Worm (Caenorhabditis elegans) whole organism, dauer: ENCODE results near the gene trmt-10C.2.

ENCODE experiments used
- unc-62 ChIP-seq: sonication (generic microtip); optimal IDR thresholded peaks from 2 replicates; lab custom pipeline; 2017; ENCODE audit warnings: missing biosample characterization, missing genetic modification reagents, missing genetic modification characterization

The trmt-10C.2 gene

DNA sequence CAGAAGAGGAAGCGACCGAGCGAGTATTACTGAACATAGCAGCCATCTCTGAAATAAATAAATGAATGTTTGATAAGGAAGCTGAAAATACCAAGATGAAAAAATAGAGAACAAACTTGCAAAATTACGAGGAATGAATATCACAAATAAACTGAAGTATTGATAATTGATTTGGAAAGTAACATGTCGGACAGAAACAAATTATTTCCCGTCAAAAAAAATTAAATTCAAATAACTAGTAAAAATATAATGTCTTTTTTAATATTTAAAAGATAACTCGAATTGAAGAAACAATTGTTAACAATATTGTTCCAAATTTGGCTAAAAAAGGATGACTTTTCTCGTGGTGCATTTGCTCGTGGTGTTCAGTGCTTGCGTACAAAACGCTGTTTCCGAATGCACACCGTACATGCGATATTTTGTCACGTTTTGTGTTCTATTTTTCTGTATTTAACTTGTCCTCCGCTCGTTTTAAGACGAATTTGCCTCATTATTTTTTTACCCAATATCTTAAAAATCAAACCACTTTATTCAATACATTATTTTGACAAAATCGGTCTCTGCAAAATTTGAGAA lies 4.1 kb upstream of the trmt-10C.2 start, which contains the start of gene rpn-13:
Gene rpn-13 (minus strand): TSS at position 51 of the 576 bp plus-strand sequence.
- TF ChIP-seq unc-62: no peak

DNA sequence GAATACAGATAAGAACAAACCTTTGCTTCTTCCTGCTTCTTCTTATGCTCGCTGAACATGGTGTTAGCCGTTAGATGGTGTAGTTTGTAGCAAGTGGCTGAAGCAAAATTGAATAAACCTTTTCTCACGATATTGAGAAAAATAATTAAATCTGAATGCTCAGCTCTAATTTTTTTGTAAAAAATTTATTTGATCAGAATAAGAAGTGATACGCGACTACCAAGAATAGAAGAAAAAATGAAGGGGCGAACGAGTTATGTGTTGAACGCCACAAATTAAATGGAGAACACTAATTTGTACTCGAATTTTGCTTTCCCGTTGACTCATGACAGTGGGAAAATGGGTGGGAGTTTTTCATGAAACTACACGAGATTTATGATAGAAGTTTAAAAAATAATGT lies 2.9 kb upstream of the trmt-10C.2 start, which contains the start of gene C56G2.9:
Gene C56G2.9 (minus strand): TSS at position 101 of the 400 bp plus-strand sequence.
- TF ChIP-seq unc-62: no peak

DNA sequence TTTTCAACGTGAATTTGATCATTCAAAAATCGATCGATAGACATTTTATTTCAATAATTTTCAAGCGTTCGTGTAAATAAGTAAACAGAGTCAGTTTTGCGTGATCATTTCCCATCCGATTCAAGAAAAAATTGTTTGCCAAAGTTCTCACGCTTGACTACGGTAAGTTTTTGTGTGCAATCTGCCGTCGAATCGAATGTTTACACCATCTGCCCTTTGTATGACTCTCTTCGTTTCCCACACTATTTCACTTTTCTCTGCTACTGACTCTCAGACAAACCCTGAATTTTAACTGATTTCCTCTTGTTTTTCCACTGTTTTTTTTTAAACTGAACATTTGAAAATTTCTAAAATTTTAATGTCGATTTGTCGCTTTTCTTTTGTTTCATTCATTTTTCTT lies 1.3 kb upstream of the trmt-10C.2 start:
- TF ChIP-seq unc-62: no peak

DNA sequence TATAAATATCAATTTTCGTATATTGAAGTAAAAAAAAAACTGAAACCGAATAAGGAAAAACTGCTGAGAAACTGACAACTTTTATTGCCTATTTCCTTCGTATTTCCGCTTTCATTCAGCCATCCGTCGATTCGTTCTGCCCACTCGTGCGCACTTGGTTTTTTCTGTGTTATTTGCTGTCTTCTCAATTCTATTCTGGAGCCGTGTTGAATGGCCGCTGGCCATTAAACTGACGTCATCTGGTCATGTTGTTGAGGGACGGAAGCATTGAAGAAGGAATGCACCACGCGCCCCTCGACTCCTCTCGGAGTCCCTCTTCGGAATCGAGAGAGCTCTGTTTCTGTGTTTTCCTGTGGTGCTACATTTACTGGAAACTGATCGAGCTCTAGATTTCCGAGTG lies 2.5 kb downstream of the trmt-10C.2 start:
- no peak for TF ChIP-seq unc-62

DNA sequence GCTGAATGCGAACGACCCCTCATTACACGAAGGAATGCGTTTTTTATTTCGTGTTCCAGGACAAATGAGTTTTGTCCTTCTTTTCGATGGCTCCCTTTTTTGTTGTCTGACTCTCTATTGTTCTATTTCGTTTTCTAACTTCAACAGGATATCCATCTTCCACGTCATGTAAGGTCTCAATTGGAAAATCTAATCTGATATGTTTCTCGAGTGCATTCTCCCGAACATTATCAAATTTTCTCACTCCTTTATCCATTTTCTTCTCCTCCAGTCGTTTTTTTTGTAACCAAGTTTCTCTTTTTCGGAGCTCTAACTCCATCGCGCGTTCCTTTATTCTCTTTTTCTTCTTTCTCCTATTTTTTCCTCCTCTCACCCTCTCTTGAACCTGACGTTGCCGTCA lies 4.3 kb downstream of the trmt-10C.2 start:
- TF ChIP-seq unc-62: no peak

DNA sequence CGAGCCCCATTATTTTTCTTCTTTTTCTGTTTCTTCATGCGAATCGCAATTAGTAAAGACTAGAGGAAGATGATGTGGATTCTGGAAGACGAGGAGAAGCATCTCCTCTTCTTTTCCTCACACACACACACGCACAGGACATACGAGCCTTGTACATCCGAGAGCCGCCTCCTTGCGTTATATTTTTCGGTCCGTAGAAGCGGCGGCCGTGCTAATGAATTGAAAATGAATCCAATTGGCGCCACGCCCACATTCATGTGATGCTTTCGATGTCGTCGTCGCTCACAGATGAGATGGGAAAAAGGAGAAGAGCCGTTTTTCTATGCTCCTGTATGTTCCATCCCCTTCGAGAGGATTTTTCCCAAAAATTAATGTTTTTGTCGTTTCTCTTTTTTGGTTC lies 5.4 kb downstream of the trmt-10C.2 start:
- no peak for TF ChIP-seq unc-62

DNA sequence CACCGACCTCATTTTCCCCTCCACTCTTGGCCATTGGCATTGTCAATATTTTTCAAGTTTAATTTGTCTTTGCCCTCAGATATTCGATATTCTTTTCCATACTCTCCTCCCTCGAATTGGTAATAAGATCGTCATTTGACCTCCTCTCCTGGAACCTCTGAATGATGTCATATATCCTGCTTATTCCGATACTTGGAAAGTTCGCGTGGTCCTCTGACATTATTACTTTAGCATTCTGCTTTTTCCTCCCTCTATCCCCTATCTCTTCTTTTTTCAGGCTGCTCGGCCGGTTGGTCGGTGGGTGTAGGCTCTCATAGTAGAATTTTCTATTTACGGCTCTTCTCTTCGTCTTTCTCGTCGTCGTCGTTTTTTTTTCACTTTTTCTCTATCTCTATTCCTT lies 6.4 kb downstream of the trmt-10C.2 start:
- no peak for TF ChIP-seq unc-62

DNA sequence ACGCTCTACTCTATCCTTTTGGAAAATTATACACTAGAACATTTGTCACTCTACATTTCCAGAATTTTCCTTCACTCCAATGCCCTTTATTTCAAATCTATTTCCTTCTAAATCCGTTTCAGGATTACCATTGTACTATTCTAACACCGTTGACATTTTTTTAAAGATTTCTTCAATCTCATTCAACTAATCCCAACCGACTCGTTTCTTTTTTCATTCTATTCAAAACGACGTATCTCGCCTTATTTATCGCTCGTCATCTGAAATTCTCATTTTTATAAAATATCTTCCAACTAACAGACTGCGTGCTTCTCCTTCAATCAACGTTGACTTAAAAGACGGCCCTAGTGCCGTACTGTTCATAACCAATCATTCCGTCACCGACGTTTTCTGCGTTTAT lies 7.0 kb downstream of the trmt-10C.2 start, which contains the start of gene akap-1:
Gene akap-1 (plus strand): TSS at position 301 of the 400 bp plus-strand sequence.
- TF ChIP-seq unc-62: no peak

DNA sequence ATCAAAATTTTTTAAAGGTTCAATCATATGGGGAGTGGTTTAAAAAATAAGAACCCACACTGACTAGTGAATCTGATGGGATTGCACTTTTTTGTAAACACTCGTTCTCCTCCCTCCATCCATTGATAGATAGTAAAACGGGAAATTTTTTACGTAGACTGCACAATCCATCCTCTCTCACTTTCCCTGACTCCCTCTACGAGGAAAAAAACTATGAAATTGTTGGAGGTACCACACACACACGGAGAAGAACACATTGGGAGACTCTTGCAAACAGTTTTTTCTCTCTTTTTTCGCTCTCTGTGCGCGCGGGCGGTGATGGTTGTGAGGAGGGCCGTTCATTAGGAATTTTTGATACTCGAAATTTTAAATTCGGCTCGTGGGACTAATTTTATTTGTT lies 9.3 kb downstream of the trmt-10C.2 start:
- TF ChIP-seq unc-62: no peak

DNA sequence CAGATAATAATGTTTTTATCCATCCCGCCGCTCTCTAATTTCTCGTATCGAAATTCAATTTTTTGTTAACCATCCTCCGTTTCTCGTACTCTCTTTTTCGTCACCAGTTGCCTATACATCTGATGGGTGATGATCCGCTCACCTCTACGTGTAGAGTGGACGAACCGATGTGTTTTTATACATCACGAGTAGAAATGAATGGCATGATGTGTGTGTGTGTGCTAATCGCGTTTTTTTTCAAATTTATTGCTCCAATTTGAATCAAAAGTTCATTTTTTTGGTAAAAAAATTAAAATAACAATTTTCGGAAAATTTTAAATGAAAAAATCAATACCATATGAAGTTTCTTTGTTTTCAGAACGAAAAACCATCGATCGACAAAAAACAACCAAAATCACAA lies 9.9 kb downstream of the trmt-10C.2 start:
- no peak for TF ChIP-seq unc-62

DNA sequence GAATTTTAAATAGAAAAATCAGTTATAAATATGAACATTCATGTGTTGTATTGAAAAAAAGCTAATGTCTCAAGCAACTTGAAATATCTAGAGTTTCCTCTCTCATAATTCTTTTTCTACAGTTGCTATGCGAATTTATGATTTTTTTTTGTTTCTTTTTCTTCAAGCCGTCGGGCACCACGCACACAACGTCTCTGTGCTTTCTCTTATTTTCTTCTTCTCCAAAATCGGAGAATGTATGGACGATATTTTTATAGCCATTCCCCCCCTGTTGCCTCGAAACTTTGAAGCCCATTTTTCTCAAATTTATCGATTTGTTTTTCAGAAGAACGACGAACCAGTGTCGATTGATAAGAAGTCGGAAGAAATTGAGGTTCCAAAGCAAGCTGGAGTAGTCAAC lies 10.7 kb downstream of the trmt-10C.2 start:
- TF ChIP-seq unc-62: no peak

DNA sequence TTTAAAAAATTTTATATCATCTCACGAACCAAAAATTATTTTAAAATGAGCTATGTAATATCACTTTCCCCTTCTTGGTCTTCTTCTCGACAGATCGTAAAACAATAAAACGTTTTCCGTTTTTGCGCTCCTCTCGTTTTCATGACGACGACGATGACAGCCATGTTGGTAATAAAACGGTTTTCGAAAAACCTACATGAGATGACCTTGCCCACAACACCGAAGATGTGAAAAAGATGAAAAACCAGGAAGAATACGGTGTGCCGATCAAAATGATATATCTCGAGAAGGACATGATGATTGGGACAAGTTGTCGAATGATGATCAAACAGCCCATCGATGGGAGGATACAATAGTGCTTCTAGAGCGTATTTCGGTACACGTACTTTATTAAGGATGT lies 12.6 kb downstream of the trmt-10C.2 start:
- TF ChIP-seq unc-62: no peak

DNA sequence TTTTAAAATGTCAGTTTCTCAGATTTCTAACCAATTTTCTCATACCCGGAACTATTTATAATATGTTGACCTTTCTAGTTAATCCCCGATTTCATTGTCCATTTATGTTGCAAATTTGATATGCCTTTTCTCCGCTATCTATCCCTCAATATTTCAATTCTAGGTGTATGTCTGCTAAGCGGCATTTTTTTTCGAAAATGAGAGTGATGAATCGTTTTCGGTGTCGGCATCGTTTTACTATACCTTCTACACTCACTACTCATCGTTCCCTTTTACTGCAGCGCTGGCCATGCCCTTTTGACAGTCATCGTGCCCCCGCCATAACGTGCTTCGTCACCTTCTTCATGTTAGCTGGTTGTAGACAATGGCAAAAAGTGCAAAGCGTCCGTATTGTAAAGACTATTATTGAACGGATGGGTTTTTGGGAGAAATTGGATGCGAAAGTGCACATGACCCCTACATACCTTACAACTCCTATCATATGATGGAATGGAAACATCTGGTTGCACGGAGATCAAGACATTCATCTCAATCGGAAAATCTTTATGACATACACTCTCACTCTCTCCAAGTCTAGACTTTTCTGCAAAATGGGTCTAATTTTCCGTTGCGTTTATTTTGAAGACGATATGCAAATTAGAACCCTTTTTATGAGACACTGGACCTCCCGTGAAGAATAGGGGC lies 13.2 kb downstream of the trmt-10C.2 start:
- no peak for TF ChIP-seq unc-62

DNA sequence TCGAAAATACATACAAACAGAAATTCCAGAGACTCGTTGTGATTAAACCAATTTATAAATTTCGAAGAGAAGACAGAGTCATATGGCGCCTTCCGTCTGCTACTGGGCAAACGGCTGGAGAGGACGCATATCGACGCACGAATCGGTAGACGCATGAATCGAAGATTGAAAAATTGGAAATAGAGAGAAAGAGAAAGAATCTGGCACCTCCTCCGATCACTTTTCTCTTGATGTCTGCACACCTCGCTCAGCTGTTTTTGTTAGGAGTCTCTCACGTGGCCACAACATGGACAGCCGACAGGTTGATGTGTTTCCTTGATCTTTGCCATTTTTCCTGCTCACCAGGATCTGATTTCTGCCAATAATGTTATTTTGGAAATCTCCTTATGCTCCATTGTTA lies 14.0 kb downstream of the trmt-10C.2 start:
- no peak for TF ChIP-seq unc-62

DNA sequence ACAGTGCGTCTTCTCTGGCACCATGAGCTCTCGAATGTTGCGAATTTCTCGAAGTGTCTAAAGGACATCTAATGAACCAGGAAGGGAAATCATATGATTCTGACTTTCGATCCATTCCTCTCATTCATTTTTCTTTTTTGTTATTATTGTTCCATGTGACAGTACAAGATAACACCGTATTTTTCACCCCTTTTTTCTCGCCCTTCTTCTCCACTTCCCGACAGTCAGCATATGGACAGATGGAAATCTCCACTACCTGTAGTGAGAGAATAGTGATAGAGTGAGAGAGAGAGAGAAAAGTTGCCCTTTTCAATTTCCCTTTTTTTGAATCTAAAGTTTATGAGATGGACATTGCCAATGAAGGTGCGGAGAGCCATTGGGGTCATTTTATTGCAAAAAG lies 14.7 kb downstream of the trmt-10C.2 start:
- TF ChIP-seq unc-62: no peak

DNA sequence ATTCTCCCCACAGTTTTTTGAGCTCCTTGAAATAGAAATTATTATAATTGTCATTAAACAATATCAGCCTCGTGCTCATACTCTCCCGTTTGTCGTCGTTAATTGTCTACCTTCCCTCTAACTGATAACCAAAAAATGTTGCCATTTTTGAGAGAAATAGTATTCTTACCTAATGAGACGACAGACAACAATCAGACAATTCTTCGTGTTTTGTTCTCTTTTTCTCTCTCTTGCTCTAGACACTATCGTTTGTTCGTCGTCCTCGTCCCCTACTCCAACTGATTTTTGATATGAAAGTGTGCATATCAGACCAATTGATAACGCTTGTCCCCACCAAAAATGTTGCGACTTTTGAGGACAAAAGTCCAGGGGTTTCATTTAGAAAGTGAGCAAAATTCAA lies 15.5 kb downstream of the trmt-10C.2 start:
- no peak for TF ChIP-seq unc-62

DNA sequence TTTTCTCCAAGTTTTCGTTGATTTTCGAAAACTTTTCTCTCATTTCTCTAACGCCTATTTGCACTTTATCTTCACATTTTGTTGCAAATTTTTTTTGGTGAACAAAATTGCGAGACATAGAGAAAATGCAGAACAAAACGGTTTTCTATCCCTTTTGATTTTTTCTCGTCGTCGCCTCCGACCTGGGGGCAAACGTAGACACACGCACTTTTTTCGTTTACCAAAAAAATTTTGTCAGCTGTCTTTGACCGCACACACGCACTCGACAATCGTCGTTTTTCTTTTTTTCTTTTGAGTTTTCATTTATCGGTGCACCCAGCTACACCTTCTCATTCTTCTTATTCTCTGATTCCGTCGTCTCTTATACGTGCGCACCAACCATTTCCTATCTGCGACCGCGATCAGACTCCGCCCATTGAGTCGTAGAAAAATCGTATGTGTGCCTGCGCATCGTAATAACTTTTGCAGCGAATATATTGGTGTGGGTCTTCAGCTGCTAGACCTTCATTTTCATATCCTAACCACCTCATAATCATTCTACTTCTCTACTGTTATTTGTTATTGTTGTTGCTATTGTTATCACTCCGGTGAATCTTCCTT lies 16.3 kb downstream of the trmt-10C.2 start:
- TF ChIP-seq unc-62: no peak

DNA sequence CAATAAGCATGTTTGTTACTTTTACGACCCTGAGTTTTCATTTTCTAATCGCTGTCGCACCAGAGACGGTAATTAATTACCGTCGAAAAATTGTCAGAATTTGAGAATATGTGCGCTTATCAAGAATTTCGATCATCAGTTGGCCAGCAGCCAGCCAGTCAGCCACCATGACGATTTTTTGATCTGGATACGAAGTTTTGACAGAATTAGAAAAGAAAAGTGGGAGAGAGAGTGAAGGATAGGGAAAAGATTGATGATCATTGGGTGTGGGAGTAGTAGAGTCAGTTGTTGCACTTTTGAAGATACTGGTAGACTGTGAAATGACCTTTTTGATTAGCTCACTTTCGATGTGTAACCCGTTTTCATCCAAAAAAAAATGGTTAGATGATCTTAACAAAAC lies 18.3 kb downstream of the trmt-10C.2 start:
- no peak for TF ChIP-seq unc-62
